Fruit fly (Drosophila melanogaster) whole organism, prepupa: ENCODE measurements around the gene CG12992.

Source experiments
- Blimp-1 ChIP-seq: fragments of 200-800 bp; sonication (Bioruptor generic); optimal IDR thresholded peaks from 3 replicates; lab custom pipeline; 2017; ENCODE audit warnings: missing biosample characterization, missing genetic modification characterization, mild to moderate bottlenecking, moderate library complexity, missing genetic modification reagents
- CG10631 ChIP-seq: fragments of 200-800 bp; sonication (Bioruptor generic); optimal IDR thresholded peaks from 2 replicates; lab custom pipeline; 2016; ENCODE audit warnings: missing biosample characterization, missing genetic modification characterization
- CG10669 ChIP-seq: fragments of 200-800 bp; sonication (Bioruptor generic); optimal IDR thresholded peaks from 3 replicates; lab custom pipeline; 2018; ENCODE audit warnings: missing biosample characterization, mild to moderate bottlenecking, missing genetic modification characterization, moderate library complexity
- CG11294 ChIP-seq: fragments of 200-800 bp; sonication (Bioruptor generic); IDR thresholded peaks from 2 replicates; pipeline ENCODE4 v1.3.6; 2022; ENCODE audit warnings: missing biosample characterization, missing genetic modification characterization
- CG11902 ChIP-seq: fragments of 200-800 bp; sonication (Bioruptor generic); optimal IDR thresholded peaks from 3 replicates; lab custom pipeline; 2016; ENCODE audit warnings: missing biosample characterization, missing genetic modification characterization
- CG15336 ChIP-seq: fragments of 200-800 bp; sonication (Bioruptor generic); IDR thresholded peaks from 2 replicates; pipeline ENCODE4 v1.3.6; 2022; ENCODE audit warnings: missing biosample characterization, missing genetic modification characterization
- CG3032 ChIP-seq: fragments of 200-800 bp; optimal IDR thresholded peaks from 2 replicates; lab custom pipeline; 2019; ENCODE audit warnings: missing biosample characterization, mild to moderate bottlenecking, missing genetic modification characterization, moderate library complexity
- CG32006 ChIP-seq: fragments of 200-800 bp; sonication (Bioruptor generic); optimal IDR thresholded peaks from 3 replicates; lab custom pipeline; 2017; ENCODE audit warnings: missing biosample characterization, mild to moderate bottlenecking, missing genetic modification characterization
- CG34406 ChIP-seq: fragments of 200-800 bp; sonication (Bioruptor generic); optimal IDR thresholded peaks from 3 replicates; lab custom pipeline; 2016; ENCODE audit warnings: missing biosample characterization, missing genetic modification characterization
- CG4318 ChIP-seq: fragments of 200-800 bp; sonication (Bioruptor generic); optimal IDR thresholded peaks from 3 replicates; lab custom pipeline; 2017; ENCODE audit warnings: missing biosample characterization, mild to moderate bottlenecking, missing genetic modification characterization
- CG6163 ChIP-seq: fragments of 200-800 bp; sonication (Bioruptor generic); IDR thresholded peaks from 3 replicates; pipeline ENCODE4 v1.3.6; 2022; ENCODE audit warnings: missing biosample characterization, missing genetic modification characterization
- CG6276 ChIP-seq: fragments of 200-800 bp; sonication (Bioruptor generic); optimal IDR thresholded peaks from 2 replicates; lab custom pipeline; 2017; ENCODE audit warnings: missing biosample characterization, mild to moderate bottlenecking, missing genetic modification characterization
- CG6792 ChIP-seq: fragments of 200-800 bp; sonication (Bioruptor generic); optimal IDR thresholded peaks from 3 replicates; lab custom pipeline; 2016; ENCODE audit warnings: missing biosample characterization, missing genetic modification characterization
- CG6854 ChIP-seq: fragments of 200-800 bp; sonication (Bioruptor generic); optimal IDR thresholded peaks from 2 replicates; lab custom pipeline; 2017; ENCODE audit warnings: missing biosample characterization, mild to moderate bottlenecking, missing genetic modification characterization
- CG7368 ChIP-seq: fragments of 200-800 bp; sonication (Bioruptor generic); optimal IDR thresholded peaks from 3 replicates; lab custom pipeline; 2016; ENCODE audit warnings: missing biosample characterization, missing genetic modification characterization
- CG8119 ChIP-seq: fragments of 200-800 bp; sonication (Bioruptor generic); IDR thresholded peaks from 3 replicates; pipeline ENCODE4 v1.3.6; 2022; ENCODE audit warnings: missing biosample characterization, missing genetic modification characterization
- CG8319 ChIP-seq: fragments of 200-800 bp; sonication (Bioruptor generic); optimal IDR thresholded peaks from 3 replicates; lab custom pipeline; 2016; ENCODE audit warnings: missing biosample characterization, missing genetic modification characterization
- CG8632 ChIP-seq: fragments of 200-800 bp; sonication (Bioruptor generic); optimal IDR thresholded peaks from 3 replicates; lab custom pipeline; 2016; ENCODE audit warnings: missing biosample characterization, missing genetic modification characterization
- CG9139 ChIP-seq: fragments of 200-800 bp; sonication (Bioruptor generic); optimal IDR thresholded peaks from 3 replicates; lab custom pipeline; 2017; ENCODE audit warnings: missing biosample characterization, mild to moderate bottlenecking, missing genetic modification characterization
- Eip78C ChIP-seq: fragments of 200-800 bp; sonication (Bioruptor generic); peaks from one replicate; lab custom pipeline; 2016; ENCODE audit warnings: missing biosample characterization, missing genetic modification characterization
- Ets21C ChIP-seq: fragments of 200-800 bp; sonication (Bioruptor generic); optimal IDR thresholded peaks from 3 replicates; lab custom pipeline; 2016; ENCODE audit warnings: missing biosample characterization, missing genetic modification characterization
- Ets96B ChIP-seq: fragments of 200-800 bp; optimal IDR thresholded peaks from 2 replicates; lab custom pipeline; 2019; ENCODE audit warnings: missing biosample characterization, mild to moderate bottlenecking, missing genetic modification characterization, moderate library complexity
- Gug ChIP-seq: fragments of 200-800 bp; sonication (Bioruptor generic); IDR thresholded peaks from 2 replicates; pipeline ENCODE4 v1.3.6; 2022; ENCODE audit warnings: missing biosample characterization, missing genetic modification characterization
- Hr38 ChIP-seq: sonication (Bioruptor generic); optimal IDR thresholded peaks from 2 replicates; lab custom pipeline; 2016; ENCODE audit warnings: missing biosample characterization, missing genetic modification characterization
- Hr39 ChIP-seq: fragments of 200-800 bp; sonication (Bioruptor generic); optimal IDR thresholded peaks from 2 replicates; lab custom pipeline; 2016; ENCODE audit warnings: missing biosample characterization, missing genetic modification characterization
- Hr4 ChIP-seq: fragments of 200-800 bp; sonication (Bioruptor generic); optimal IDR thresholded peaks from 3 replicates; lab custom pipeline; 2016; ENCODE audit warnings: missing biosample characterization, missing genetic modification characterization
- Lpt ChIP-seq: fragments of 200-800 bp; sonication (Bioruptor generic); optimal IDR thresholded peaks from 3 replicates; lab custom pipeline; 2016; ENCODE audit warnings: missing biosample characterization, missing genetic modification characterization
- Met ChIP-seq: fragments of 200-800 bp; sonication (Bioruptor generic); optimal IDR thresholded peaks from 3 replicates; lab custom pipeline; 2016; ENCODE audit warnings: missing biosample characterization, missing genetic modification characterization
- OdsH ChIP-seq: fragments of 200-800 bp; sonication (Bioruptor generic); optimal IDR thresholded peaks from 3 replicates; lab custom pipeline; 2016; ENCODE audit warnings: missing biosample characterization, missing genetic modification characterization
- Smox ChIP-seq: fragments of 200-800 bp; sonication (Bioruptor generic); optimal IDR thresholded peaks from 3 replicates; lab custom pipeline; 2016; ENCODE audit warnings: missing biosample characterization, missing genetic modification characterization
- Sox102F ChIP-seq: fragments of 200-800 bp; sonication (Bioruptor generic); optimal IDR thresholded peaks from 2 replicates; lab custom pipeline; 2016; ENCODE audit warnings: missing biosample characterization, mild to moderate bottlenecking, missing genetic modification characterization
- Sox14 ChIP-seq: fragments of 200-800 bp; sonication (Bioruptor generic); optimal IDR thresholded peaks from 3 replicates; lab custom pipeline; 2016; ENCODE audit warnings: missing biosample characterization, missing genetic modification characterization
- Sox15 ChIP-seq: fragments of 200-800 bp; sonication (Bioruptor generic); optimal IDR thresholded peaks from 3 replicates; lab custom pipeline; 2016; ENCODE audit warnings: missing biosample characterization, missing genetic modification characterization
- achi ChIP-seq: fragments of 200-800 bp; sonication (Bioruptor generic); optimal IDR thresholded peaks from 3 replicates; lab custom pipeline; 2016; ENCODE audit warnings: missing biosample characterization, missing genetic modification characterization
- acj6 ChIP-seq: fragments of 200-800 bp; sonication (Bioruptor generic); optimal IDR thresholded peaks from 3 replicates; lab custom pipeline; 2016; ENCODE audit warnings: missing biosample characterization, missing genetic modification characterization
- cyc ChIP-seq: fragments of 200-800 bp; sonication (Bioruptor generic); optimal IDR thresholded peaks from 3 replicates; lab custom pipeline; 2016; ENCODE audit warnings: missing biosample characterization, missing genetic modification characterization
- dsx ChIP-seq: fragments of 200-800 bp; optimal IDR thresholded peaks from 3 replicates; lab custom pipeline; 2019; ENCODE audit warnings: missing biosample characterization, mild to moderate bottlenecking, missing genetic modification characterization, moderate library complexity; ENCODE audit not compliant: poor library complexity, severe bottlenecking
- eg ChIP-seq: fragments of 200-800 bp; sonication (Bioruptor generic); IDR thresholded peaks from 3 replicates; pipeline ENCODE4 v1.3.6; 2022; ENCODE audit warnings: missing biosample characterization, missing genetic modification characterization
- esn ChIP-seq: fragments of 200-800 bp; sonication (Bioruptor generic); optimal IDR thresholded peaks from 2 replicates; lab custom pipeline; 2016; ENCODE audit warnings: missing biosample characterization, mild to moderate bottlenecking, missing genetic modification characterization, moderate library complexity
- fd59A ChIP-seq: fragments of 200-800 bp; sonication (Bioruptor generic); optimal IDR thresholded peaks from 2 replicates; lab custom pipeline; 2017; ENCODE audit warnings: missing biosample characterization, mild to moderate bottlenecking, missing genetic modification characterization, missing genetic modification reagents
- fkh ChIP-seq: fragments of 200-800 bp; sonication (Bioruptor generic); optimal IDR thresholded peaks from 3 replicates; lab custom pipeline; 2017; ENCODE audit warnings: missing biosample characterization, mild to moderate bottlenecking, missing genetic modification characterization, moderate library complexity
- net ChIP-seq: fragments of 200-800 bp; sonication (Bioruptor generic); optimal IDR thresholded peaks from 3 replicates; lab custom pipeline; 2016; ENCODE audit warnings: missing biosample characterization, missing genetic modification characterization
- pdm3 ChIP-seq: fragments of 200-800 bp; sonication (Bioruptor generic); optimal IDR thresholded peaks from 3 replicates; lab custom pipeline; 2016; ENCODE audit warnings: missing biosample characterization, missing genetic modification characterization
- ss ChIP-seq, 2 experiments: fragments of 200-800 bp; sonication (Bioruptor generic); optimal IDR thresholded peaks; 2 replicates in 1 of 2; 3 replicates in 1 of 2; lab custom pipeline; 2017 to 2018; ENCODE audit warnings: mild to moderate bottlenecking in 2 of 2, missing biosample characterization in 2 of 2, missing genetic modification characterization in 2 of 2, moderate library complexity in 1 of 2
- topi ChIP-seq: fragments of 200-800 bp; sonication (Bioruptor generic); optimal IDR thresholded peaks from 3 replicates; lab custom pipeline; 2016; ENCODE audit warnings: missing biosample characterization, missing genetic modification characterization

Gene CG12992

DNA sequence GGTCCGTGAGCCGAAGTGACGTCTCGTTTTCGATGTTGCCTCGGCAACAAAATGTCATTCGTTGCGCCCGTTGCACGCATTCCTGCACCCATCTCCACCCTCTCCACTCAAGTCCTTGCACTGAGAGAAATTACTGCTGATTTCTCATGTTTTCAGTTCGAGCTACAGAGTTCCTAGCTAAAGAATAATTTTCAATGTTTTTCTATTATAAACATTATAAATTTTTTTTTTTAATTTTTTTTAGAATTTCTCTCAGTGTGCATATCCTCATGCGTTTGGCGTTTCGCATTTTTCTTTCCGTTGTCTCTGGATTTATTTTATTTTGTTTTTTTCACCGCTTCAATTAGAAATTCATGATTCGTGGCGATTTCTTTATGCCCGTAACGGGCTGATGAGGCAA is 37.7 kb upstream of the CG12992 start (continued):
- TF ChIP-seq net (peak; percentile 32), Sox15 (GFP tag; lab: Kevin White, UChicago) (peak; percentile 8), CG8319 (GFP tag; lab: Kevin White, UChicago) (no peak), pdm3 (peak; percentile 60), ss (GFP tag; optimal IDR thresholded peaks at IDR 0.05; lab: Kevin White, UChicago) (peak; percentile 47 to 58), CG6792 (GFP tag; lab: Kevin White, UChicago) (peak; percentile 57), Blimp-1 (GFP tag; lab: Kevin White, UChicago) (peak; percentile 2), fkh (GFP tag; lab: Kevin White, UChicago) (no peak), CG6854 (no peak), CG11294 (GFP tag; lab: Robert Waterston, UW) (no peak), CG6276 (no peak), dsx (GFP tag; lab: Kevin White, UChicago) (peak; percentile 53)

- TF ChIP-seq CG6163 (GFP tag; lab: Robert Waterston, UW) (peak; percentile 60; the same call in 2 of the 3 replicates), acj6 (GFP tag; lab: Kevin White, UChicago) (peak; percentile 9), CG10631 (GFP tag; lab: Kevin White, UChicago) (no peak), CG8632 (GFP tag; lab: Kevin White, UChicago) (no peak), CG32006 (GFP tag; lab: Kevin White, UChicago) (peak; percentile 63), eg (GFP tag; lab: Robert Waterston, UW) (peak; percentile 59; the same call in 2 of the 3 replicates), CG15336 (GFP tag; lab: Robert Waterston, UW) (peak; percentile 48), CG6276 (peak; percentile 27), CG8119 (GFP tag; lab: Robert Waterston, UW) (0 out of 3 replicates have a peak, but pooled peaks have one; percentile 32), Sox14 (GFP tag; lab: Kevin White, UChicago) (peak; percentile 31), Hr4 (peak; percentile 42), CG8319 (GFP tag; lab: Kevin White, UChicago) (no peak), CG3032 (tag; lab: Kevin White, UChicago) (no peak), OdsH (GFP tag; lab: Kevin White, UChicago) (peak; percentile 21), achi (GFP tag; lab: Kevin White, UChicago) (peak; percentile 2), Lpt (GFP tag; lab: Kevin White, UChicago) (peak; percentile 5), Eip78C (GFP tag; lab: Kevin White, UChicago) (peak; percentile 65), pdm3 (peak; percentile 29)
Observed at dm6 chrX:17555139-17555538, 33.5 kb upstream of the CG12992 start.

- TF ChIP-seq CG11902 (no peak), Lpt (GFP tag; lab: Kevin White, UChicago) (peak; percentile 60), Met (peak; percentile 17), CG6163 (GFP tag; lab: Robert Waterston, UW) (peak; percentile 62; the same call in 2 of the 3 replicates), CG6854 (no peak), CG9139 (GFP tag; lab: Kevin White, UChicago) (peak; percentile 66), CG6276 (peak; percentile 52), esn (GFP tag; lab: Kevin White, UChicago) (peak; percentile 7), Eip78C (GFP tag; lab: Kevin White, UChicago) (peak; percentile 91), CG6792 (GFP tag; lab: Kevin White, UChicago) (peak; percentile 39), topi (peak; percentile 6), CG7368 (peak; percentile 3), Blimp-1 (GFP tag; lab: Kevin White, UChicago) (no peak), fd59A (GFP tag; lab: Kevin White, UChicago) (peak; percentile 74), net (peak; percentile 44), Sox102F (GFP tag; lab: Kevin White, UChicago) (no peak), Ets96B (peak; percentile 74), Smox (no peak), CG10631 (GFP tag; lab: Kevin White, UChicago) (peak; percentile 71), CG15336 (GFP tag; lab: Robert Waterston, UW) (peak; percentile 53), CG4318 (GFP tag; lab: Kevin White, UChicago) (peak; percentile 37), Ets21C (GFP tag; lab: Kevin White, UChicago) (no peak), CG34406 (peak; percentile 6), CG11294 (GFP tag; lab: Robert Waterston, UW) (no peak), cyc (no peak), Gug (GFP tag; lab: Robert Waterston, UW) (no peak), CG10669 (GFP tag; lab: Kevin White, UChicago) (peak; percentile 72), acj6 (GFP tag; lab: Kevin White, UChicago) (peak; percentile 50), CG8319 (GFP tag; lab: Kevin White, UChicago) (no peak), CG3032 (tag; lab: Kevin White, UChicago) (peak; percentile 80), dsx (GFP tag; lab: Kevin White, UChicago) (peak; percentile 74), Hr38 (GFP tag; lab: Kevin White, UChicago) (no peak), Hr39 (peak; percentile 8)
Observed at dm6 chrX:17558708-17559107, 30.0 kb upstream of the CG12992 start.
